Worm (Caenorhabditis elegans) whole organism, L2 larva: Measurements from ENCODE around the gene dcaf-1.
A peak's percentile ranks its signal among the peaks of the same experiment; 100 is the strongest.

Experiments
- ceh-82 ChIP-seq: fragments of 150-350 bp; optimal IDR thresholded peaks from 2 replicates; lab custom pipeline; 2014; ENCODE audit warnings: missing biosample characterization, missing genetic modification characterization
- fos-1 ChIP-seq: fragments of 150-350 bp; optimal IDR thresholded peaks from 2 replicates; lab custom pipeline; 2014; ENCODE audit warnings: missing biosample characterization, missing genetic modification characterization
- lin-11 ChIP-seq: fragments of 150-350 bp; sonication (generic microtip); optimal IDR thresholded peaks from 2 replicates; lab custom pipeline; 2014; ENCODE audit warnings: missing biosample characterization, missing genetic modification characterization, inconsistent platforms, mixed read lengths
- nhr-25 ChIP-seq: fragments of 150-350 bp; sonication (generic microtip); optimal IDR thresholded peaks from 3 replicates; lab custom pipeline; 2014; ENCODE audit warnings: missing biosample characterization, missing genetic modification characterization
- nhr-6 ChIP-seq: fragments of 150-350 bp; optimal IDR thresholded peaks from 2 replicates; lab custom pipeline; 2014; ENCODE audit warnings: missing biosample characterization, missing genetic modification characterization
- peb-1 ChIP-seq: fragments of 150-350 bp; optimal IDR thresholded peaks from 2 replicates; lab custom pipeline; 2014; ENCODE audit warnings: missing biosample characterization, missing genetic modification characterization
- snpc-4 ChIP-seq: fragments of 150-350 bp; optimal IDR thresholded peaks from 2 replicates; lab custom pipeline; 2014; ENCODE audit warnings: missing biosample characterization, missing genetic modification characterization
- unc-39 ChIP-seq: fragments of 150-350 bp; optimal IDR thresholded peaks from 2 replicates; lab custom pipeline; 2014; ENCODE audit warnings: missing biosample characterization, missing genetic modification characterization
- unc-62 ChIP-seq: fragments of 150-350 bp; optimal IDR thresholded peaks from 2 replicates; lab custom pipeline; 2014; ENCODE audit warnings: missing biosample characterization, missing genetic modification reagents, missing genetic modification characterization

DNA sequence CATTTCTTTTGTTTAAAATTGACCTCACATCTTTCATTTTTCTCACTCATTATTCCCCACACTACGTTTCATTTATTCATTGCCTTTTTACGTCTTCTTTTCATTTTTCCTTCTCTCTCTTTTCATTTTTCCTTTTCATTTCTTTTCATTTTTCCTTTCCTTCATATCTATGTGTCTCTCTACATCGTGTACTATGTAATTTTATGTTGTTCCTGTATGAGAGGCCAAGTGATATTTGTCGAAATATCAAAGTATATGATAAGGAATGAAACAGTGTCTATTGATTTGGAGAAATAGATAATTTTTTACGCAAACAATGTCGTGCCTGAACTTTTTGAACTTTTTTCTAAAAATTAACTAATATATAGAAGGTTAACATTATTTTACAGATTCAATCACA, 10.0 kb upstream of the dcaf-1 start:
- TF ChIP-seq nhr-25 (tag; lab: Kevin White, UChicago) (peak; percentile 63), ceh-82 (no peak), snpc-4 (tag; lab: Kevin White, UChicago) (peak; percentile 7), peb-1 (tag; lab: Kevin White, UChicago) (no peak), unc-39 (tag; lab: Kevin White, UChicago) (no peak), fos-1 (tag; lab: Kevin White, UChicago) (peak; percentile 92), unc-62 (GFP tag; lab: Kevin White, UChicago) (no peak), nhr-6 (tag; lab: Kevin White, UChicago) (no peak), lin-11 (tag; lab: Kevin White, UChicago) (no peak)
